Fruit fly (Drosophila melanogaster): ENCODE data around the gene CG2006.

dm6 chr3R:29460225-29460927 is 28.9 kb upstream of the CG2006 start:
- TF ChIP-seq h (optimal IDR thresholded peaks at IDR 0.05) (no peak), psq (optimal IDR thresholded peaks at IDR 0.05) (no peak)
